Fruit fly (Drosophila melanogaster) whole organism: ENCODE data around the gene CG15021.

ENCODE experiments used
- CG8478 ChIP-seq: fragments of >200 bp; optimal IDR thresholded peaks from 2 replicates; lab custom pipeline; 2018; ENCODE audit warnings: inconsistent platforms
- Dll ChIP-seq: fragments of >200 bp; optimal IDR thresholded peaks from 2 replicates; lab custom pipeline; 2017
- EcR ChIP-seq, 2 experiments: fragments of >200 bp; optimal IDR thresholded peaks; 2 replicates each; lab custom pipeline; 2017; ENCODE audit warnings: missing biosample characterization in 2 of 2, missing genetic modification characterization in 2 of 2, missing genetic modification reagents in 2 of 2
- pan ChIP-seq: fragments of >200 bp; optimal IDR thresholded peaks from 2 replicates; lab custom pipeline; 2017
- psq ChIP-seq: fragments of >200 bp; optimal IDR thresholded peaks from 2 replicates; lab custom pipeline; 2017
- usp ChIP-seq: fragments of >200 bp; optimal IDR thresholded peaks from 2 replicates; lab custom pipeline; 2017; ENCODE audit warnings: missing biosample characterization, missing genetic modification characterization, mixed read lengths

The CG15021 gene

DNA sequence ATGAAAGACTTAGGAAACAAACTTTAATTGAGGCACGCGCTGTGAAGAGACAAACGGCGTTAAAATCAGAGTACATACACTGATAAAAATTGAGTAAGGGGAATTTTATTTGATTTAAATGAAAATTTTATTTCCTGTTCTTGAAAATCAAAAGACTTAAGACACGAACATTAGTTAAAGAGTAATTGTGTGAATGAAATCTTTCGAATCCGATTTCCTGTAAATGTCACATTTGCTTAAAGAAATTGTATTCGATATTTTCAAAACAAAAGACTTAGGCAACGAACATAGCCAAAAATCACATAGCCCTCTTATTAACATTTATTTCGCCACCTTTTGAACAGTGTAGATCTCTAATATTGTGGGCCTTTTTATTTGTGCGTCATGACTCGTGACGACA lies 9.3 kb downstream of the CG15021 start:
- TF ChIP-seq usp (GFP tag; lab: Kevin White, UChicago) (no peak), CG8478 (lab: Kevin White, UChicago) (no peak), psq (lab: Kevin White, UChicago) (no peak), Dll (lab: Kevin White, UChicago) (no peak), pan (lab: Kevin White, UChicago) (no peak), EcR (GFP tag; optimal IDR thresholded peaks at IDR 0.05; lab: Kevin White, UChicago) (no peak)

- TF ChIP-seq Dll (lab: Kevin White, UChicago) (no peak), CG8478 (lab: Kevin White, UChicago) (no peak), EcR (GFP tag; optimal IDR thresholded peaks at IDR 0.05; lab: Kevin White, UChicago) (no peak), psq (lab: Kevin White, UChicago) (no peak), pan (lab: Kevin White, UChicago) (no peak), usp (GFP tag; lab: Kevin White, UChicago) (no peak)
Measured at dm6 chr3L:4446273-4446672, 9.8 kb downstream of the CG15021 start, which contains the start of gene CG12607. Gene CG12607 (plus strand): TSS chr3L:4446573.

- no peak for TF ChIP-seq pan (lab: Kevin White, UChicago)
- TF ChIP-seq psq (lab: Kevin White, UChicago) = no peak
- TF ChIP-seq CG8478 (lab: Kevin White, UChicago) = no peak
- no peak for TF ChIP-seq usp (GFP tag; lab: Kevin White, UChicago)
- TF ChIP-seq Dll (lab: Kevin White, UChicago) = no peak
- TF ChIP-seq EcR (GFP tag; optimal IDR thresholded peaks at IDR 0.05; lab: Kevin White, UChicago) = no peak
Measured at dm6 chr3L:4447229-4447628, 10.7 kb downstream of the CG15021 start.

DNA sequence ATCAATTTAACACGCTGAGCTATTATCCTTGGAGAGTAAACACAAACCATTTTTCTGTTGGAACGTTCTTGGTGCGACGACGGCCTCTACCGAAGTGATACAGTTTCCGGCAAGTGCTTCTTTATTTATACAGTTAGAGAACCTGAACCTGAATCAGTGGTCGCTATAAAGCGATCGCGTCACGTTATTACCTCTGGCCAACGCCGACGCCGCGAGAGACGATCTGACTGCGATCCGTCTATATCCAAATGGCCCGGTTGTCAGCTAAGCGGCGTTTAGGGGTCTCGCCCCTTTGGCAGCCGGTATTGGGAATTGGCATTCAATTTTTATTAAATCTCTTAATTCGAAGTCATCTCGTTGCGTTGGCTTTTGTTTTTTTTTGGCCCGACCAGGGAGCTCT lies 21.5 kb downstream of the CG15021 start, which contains the start of gene CG11345:
Gene CG11345, minus strand, starts transcription at position 101 of the 400 bp plus-strand sequence.
- no peak for TF ChIP-seq EcR (GFP tag; optimal IDR thresholded peaks at IDR 0.05; lab: Kevin White, UChicago)
- TF ChIP-seq pan (lab: Kevin White, UChicago) = no peak
- TF ChIP-seq Dll (lab: Kevin White, UChicago) = no peak
- TF ChIP-seq usp (GFP tag; lab: Kevin White, UChicago) = no peak
- TF ChIP-seq psq (lab: Kevin White, UChicago) = no peak
- no peak for TF ChIP-seq CG8478 (lab: Kevin White, UChicago)

- TF ChIP-seq Dll (lab: Kevin White, UChicago) (no peak), CG8478 (lab: Kevin White, UChicago) (no peak), EcR (GFP tag; optimal IDR thresholded peaks at IDR 0.05; lab: Kevin White, UChicago) (no peak), psq (lab: Kevin White, UChicago) (no peak), usp (GFP tag; lab: Kevin White, UChicago) (no peak), pan (lab: Kevin White, UChicago) (no peak)
Measured at dm6 chr3L:4460307-4461088, 24.0 kb downstream of the CG15021 start, which contains the start of gene CG15022. Gene CG15022 (minus strand): TSS chr3L:4460317.

- no peak for TF ChIP-seq EcR (GFP tag; optimal IDR thresholded peaks at IDR 0.05; lab: Kevin White, UChicago)
- no peak for TF ChIP-seq pan (lab: Kevin White, UChicago)
- no peak for TF ChIP-seq psq (lab: Kevin White, UChicago)
- no peak for TF ChIP-seq usp (GFP tag; lab: Kevin White, UChicago)
- no peak for TF ChIP-seq CG8478 (lab: Kevin White, UChicago)
- no peak for TF ChIP-seq Dll (lab: Kevin White, UChicago)
Measured at dm6 chr3L:4461454-4462045, 25.0 kb downstream of the CG15021 start, which contains the start of gene CG15023. Gene CG15023 (minus strand): TSS chr3L:4461504.

DNA sequence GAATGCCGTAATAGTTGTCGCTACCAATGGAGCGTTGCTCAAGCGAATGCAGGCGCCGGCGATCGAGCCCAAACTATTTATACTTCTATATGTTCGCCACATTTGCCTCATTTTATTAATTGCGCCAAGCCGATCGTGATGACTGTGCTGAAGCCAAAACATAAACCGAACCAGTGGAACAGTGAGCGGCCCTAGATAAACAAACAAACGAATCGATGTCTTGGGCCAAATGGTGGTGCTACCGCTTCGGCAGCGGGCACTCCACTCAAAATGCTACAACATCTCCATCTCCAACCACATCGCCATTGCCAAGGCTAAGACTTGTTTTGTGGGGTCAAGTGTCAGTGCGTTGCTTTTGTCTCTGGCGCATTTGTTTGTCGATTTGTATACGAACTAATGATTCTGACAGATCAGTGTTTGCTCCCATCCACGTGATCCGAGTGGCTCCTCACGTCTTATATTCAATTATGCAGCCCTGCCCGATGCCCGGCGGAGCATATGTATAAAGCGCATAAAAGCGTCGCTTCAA lies 27.3 kb downstream of the CG15021 start, which contains the start of gene CG15024:
Gene CG15024, minus strand, starts transcription at position 51 of the 529 bp plus-strand sequence.
- TF ChIP-seq psq (lab: Kevin White, UChicago) (no peak), EcR (GFP tag; optimal IDR thresholded peaks at IDR 0.05; lab: Kevin White, UChicago) (no peak), CG8478 (lab: Kevin White, UChicago) (no peak), Dll (lab: Kevin White, UChicago) (no peak), usp (GFP tag; lab: Kevin White, UChicago) (no peak), pan (lab: Kevin White, UChicago) (no peak)

dm6 chr3L:4466530-4466929 lies 30.0 kb downstream of the CG15021 start, which contains the start of gene CG32241:
Gene CG32241 (minus strand): TSS chr3L:4466630.
- no peak for TF ChIP-seq psq (lab: Kevin White, UChicago)
- TF ChIP-seq CG8478 (lab: Kevin White, UChicago) = no peak
- no peak for TF ChIP-seq usp (GFP tag; lab: Kevin White, UChicago)
- TF ChIP-seq pan (lab: Kevin White, UChicago) = no peak
- TF ChIP-seq Dll (lab: Kevin White, UChicago) = no peak

dm6 chr3L:4469701-4470100 lies 33.2 kb downstream of the CG15021 start, which contains the start of gene CG32249:
Gene CG32249 (plus strand): TSS chr3L:4470001.
- no peak for TF ChIP-seq CG8478 (lab: Kevin White, UChicago)
- TF ChIP-seq psq (lab: Kevin White, UChicago) = no peak
- TF ChIP-seq EcR (GFP tag; optimal IDR thresholded peaks at IDR 0.05; lab: Kevin White, UChicago) = no peak
- TF ChIP-seq usp (GFP tag; lab: Kevin White, UChicago) = no peak
- TF ChIP-seq pan (lab: Kevin White, UChicago) = no peak
- TF ChIP-seq Dll (lab: Kevin White, UChicago) = no peak

DNA sequence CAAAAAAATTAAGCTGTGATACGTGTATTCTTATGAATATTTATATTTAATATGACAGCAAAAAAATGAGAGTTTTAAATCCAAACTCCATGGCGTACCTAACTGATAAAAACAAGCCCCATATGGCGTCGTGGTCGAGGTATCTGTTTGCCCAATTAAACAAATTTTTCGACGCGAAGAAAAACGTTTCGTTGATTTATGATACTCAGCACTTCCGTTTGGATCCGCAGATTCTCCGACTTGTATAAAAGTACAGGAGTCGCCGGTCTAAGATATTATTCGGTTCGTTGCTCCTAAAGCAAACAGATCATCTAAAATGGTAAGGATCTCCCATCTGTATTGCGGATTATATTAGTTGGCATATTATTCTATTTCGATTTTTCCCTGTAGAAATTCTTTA lies 34.9 kb downstream of the CG15021 start, which contains the start of gene CG32248:
Gene CG32248, plus strand, starts transcription at position 301 of the 400 bp plus-strand sequence.
- no peak for TF ChIP-seq psq (lab: Kevin White, UChicago)
- no peak for TF ChIP-seq EcR (GFP tag; optimal IDR thresholded peaks at IDR 0.05; lab: Kevin White, UChicago)
- no peak for TF ChIP-seq pan (lab: Kevin White, UChicago)
- no peak for TF ChIP-seq Dll (lab: Kevin White, UChicago)
- no peak for TF ChIP-seq usp (GFP tag; lab: Kevin White, UChicago)
- no peak for TF ChIP-seq CG8478 (lab: Kevin White, UChicago)
